Fruit fly (Drosophila melanogaster) whole organism, embryonic: Measurements from ENCODE around the gene schlank.

ENCODE experiments used
- Ada2b ChIP-seq: fragments of 200-800 bp; sonication (Bioruptor generic); IDR thresholded peaks from 2 replicates; pipeline ENCODE4 v1.3.6; 2022; ENCODE audit warnings: missing biosample characterization, missing genetic modification characterization
- Awh ChIP-seq: fragments of 200-800 bp; sonication (Bioruptor generic); IDR thresholded peaks from 2 replicates; pipeline ENCODE4, ENCODE4 v1.3.6; 2022; ENCODE audit warnings: missing biosample characterization, missing genetic modification characterization
- B-H2 ChIP-seq: fragments of 200-800 bp; sonication (Bioruptor generic); optimal IDR thresholded peaks from 2 replicates; lab custom pipeline; 2018; ENCODE audit warnings: missing biosample characterization, mild to moderate bottlenecking, missing genetic modification characterization
- BEAF-32 ChIP-seq: fragments of 200-800 bp; sonication (Bioruptor generic); optimal IDR thresholded peaks from 3 replicates; lab custom pipeline; 2017; ENCODE audit warnings: missing biosample characterization, missing genetic modification characterization, mild to moderate bottlenecking, moderate library complexity, missing genetic modification reagents
- CG10366 ChIP-seq: fragments of 200-800 bp; sonication (Bioruptor generic); IDR thresholded peaks from 2 replicates; pipeline ENCODE4 v1.3.6; 2022; ENCODE audit warnings: missing biosample characterization, missing genetic modification characterization
- CG11456 ChIP-seq: fragments of 200-800 bp; sonication (Bioruptor generic); IDR thresholded peaks from 3 replicates; pipeline ENCODE4 v1.3.6; 2022; ENCODE audit warnings: missing biosample characterization, missing genetic modification characterization
- CG12071 ChIP-seq: fragments of 200-800 bp; sonication (Bioruptor generic); optimal IDR thresholded peaks from 3 replicates; lab custom pipeline; 2018; ENCODE audit warnings: missing biosample characterization, mild to moderate bottlenecking, missing genetic modification characterization
- CG13894 ChIP-seq: fragments of 200-800 bp; sonication (Bioruptor generic); optimal IDR thresholded peaks from 3 replicates; lab custom pipeline; 2018; ENCODE audit warnings: missing biosample characterization, mild to moderate bottlenecking, missing genetic modification characterization, moderate library complexity
- CG14667 ChIP-seq: fragments of 200-800 bp; sonication (Bioruptor generic); IDR thresholded peaks from 2 replicates; pipeline ENCODE4 v1.3.6; 2022; ENCODE audit warnings: missing biosample characterization, missing genetic modification characterization
- CG15011 ChIP-seq: fragments of 200-800 bp; sonication (Bioruptor generic); optimal IDR thresholded peaks from 3 replicates; lab custom pipeline; 2018; ENCODE audit warnings: missing biosample characterization, mild to moderate bottlenecking, missing genetic modification characterization
- CG17359 ChIP-seq: fragments of 200-800 bp; sonication (Bioruptor generic); optimal IDR thresholded peaks from 3 replicates; lab custom pipeline; 2018; ENCODE audit warnings: missing biosample characterization, mild to moderate bottlenecking, missing genetic modification characterization, moderate library complexity
- CG30431 ChIP-seq: fragments of 200-800 bp; sonication (Bioruptor generic); optimal IDR thresholded peaks from 2 replicates; lab custom pipeline; 2017; ENCODE audit warnings: missing biosample characterization, missing genetic modification characterization
- CG31388 ChIP-seq: fragments of 200-800 bp; sonication (Bioruptor generic); optimal IDR thresholded peaks from 2 replicates; lab custom pipeline; 2016; ENCODE audit warnings: missing biosample characterization, missing genetic modification characterization
- CG3995 ChIP-seq: fragments of 200-800 bp; sonication (Bioruptor generic); optimal IDR thresholded peaks from 3 replicates; lab custom pipeline; 2016; ENCODE audit warnings: missing biosample characterization, missing genetic modification characterization
- CG4282 ChIP-seq: fragments of 200-800 bp; sonication (Bioruptor generic); optimal IDR thresholded peaks from 2 replicates; lab custom pipeline; 2016; ENCODE audit warnings: missing biosample characterization, missing genetic modification characterization
- CG4820 ChIP-seq: fragments of 200-800 bp; sonication (Bioruptor generic); optimal IDR thresholded peaks from 3 replicates; lab custom pipeline; 2016; ENCODE audit warnings: missing biosample characterization, missing genetic modification characterization
- CG5245 ChIP-seq: fragments of 200-800 bp; sonication (Bioruptor generic); optimal IDR thresholded peaks from 3 replicates; lab custom pipeline; 2016; ENCODE audit warnings: missing biosample characterization, missing genetic modification characterization
- CG5953 ChIP-seq: fragments of 200-800 bp; sonication (Bioruptor generic); IDR thresholded peaks from 2 replicates; pipeline ENCODE4 v1.3.6; 2022; ENCODE audit warnings: missing biosample characterization, missing genetic modification characterization
- CG7271 ChIP-seq: fragments of 200-800 bp; sonication (Bioruptor generic); optimal IDR thresholded peaks from 2 replicates; lab custom pipeline; 2018; ENCODE audit warnings: missing biosample characterization, mild to moderate bottlenecking, missing genetic modification characterization, moderate library complexity
- Camta ChIP-seq: fragments of 200-800 bp; sonication (Bioruptor generic); optimal IDR thresholded peaks from 2 replicates; lab custom pipeline; 2016; ENCODE audit warnings: missing biosample characterization, missing genetic modification characterization
- Dek ChIP-seq: fragments of 200-800 bp; sonication (Bioruptor generic); optimal IDR thresholded peaks from 3 replicates; lab custom pipeline; 2019; ENCODE audit warnings: missing biosample characterization, mild to moderate bottlenecking, missing genetic modification characterization, moderate library complexity
- Dip3 ChIP-seq: fragments of 200-800 bp; sonication (Bioruptor generic); optimal IDR thresholded peaks from 3 replicates; lab custom pipeline; 2016; ENCODE audit warnings: missing biosample characterization, missing genetic modification characterization
- Dref ChIP-seq: fragments of 200-800 bp; sonication (Bioruptor generic); IDR thresholded peaks from 2 replicates; pipeline ENCODE4 v1.3.6; 2022; ENCODE audit warnings: missing biosample characterization, missing genetic modification characterization
- GATAe ChIP-seq: fragments of 200-800 bp; sonication (Bioruptor generic); conservative IDR thresholded peaks from 2 replicates; pipeline ENCODE4 v1.3.6; 2022; ENCODE audit warnings: missing biosample characterization, missing genetic modification characterization
- Gug ChIP-seq: fragments of 200-800 bp; sonication (Bioruptor generic); IDR thresholded peaks from 4 replicates; pipeline ENCODE4 v1.3.6; 2022; ENCODE audit warnings: missing biosample characterization, missing genetic modification characterization
- Mes4 ChIP-seq: fragments of 200-800 bp; sonication (Bioruptor generic); optimal IDR thresholded peaks from 2 replicates; lab custom pipeline; 2016; ENCODE audit warnings: missing biosample characterization, missing genetic modification characterization
- Rfx ChIP-seq: fragments of 200-800 bp; sonication (Bioruptor generic); IDR thresholded peaks from 2 replicates; pipeline ENCODE4 v1.3.6; 2022; ENCODE audit warnings: missing biosample characterization, missing genetic modification characterization
- Rx ChIP-seq: fragments of 200-800 bp; sonication (Bioruptor generic); IDR thresholded peaks from 2 replicates; pipeline ENCODE4 v1.3.6; 2022; ENCODE audit warnings: missing biosample characterization, missing genetic modification characterization
- Sry-δ ChIP-seq: fragments of 200-800 bp; sonication (Bioruptor generic); optimal IDR thresholded peaks from 2 replicates; lab custom pipeline; 2016; ENCODE audit warnings: missing biosample characterization, missing genetic modification characterization
- Ssrp ChIP-seq: fragments of 200-800 bp; sonication (Bioruptor generic); optimal IDR thresholded peaks from 2 replicates; lab custom pipeline; 2018; ENCODE audit warnings: missing biosample characterization, mild to moderate bottlenecking, missing genetic modification characterization, moderate library complexity
- Xbp1 ChIP-seq: fragments of 200-800 bp; sonication (Bioruptor generic); optimal IDR thresholded peaks from 3 replicates; lab custom pipeline; 2016; ENCODE audit warnings: missing biosample characterization, mild to moderate bottlenecking, missing genetic modification characterization
- aop ChIP-seq: fragments of 200-800 bp; sonication (Bioruptor generic); IDR thresholded peaks from 2 replicates; pipeline ENCODE4 v1.3.6; 2022; ENCODE audit warnings: missing biosample characterization, missing genetic modification characterization
- ato ChIP-seq: fragments of 200-800 bp; sonication (Bioruptor generic); IDR thresholded peaks from 2 replicates; pipeline ENCODE4 v1.3.6; 2022; ENCODE audit warnings: missing biosample characterization, missing genetic modification characterization; ENCODE audit not compliant: partially characterized antibody
- bcd ChIP-seq: fragments of 200-800 bp; sonication (Bioruptor generic); optimal IDR thresholded peaks from 2 replicates; lab custom pipeline; 2017; ENCODE audit warnings: missing biosample characterization, mild to moderate bottlenecking, missing genetic modification characterization
- cato ChIP-seq: fragments of 200-800 bp; sonication (Bioruptor generic); optimal IDR thresholded peaks from 2 replicates; lab custom pipeline; 2016; ENCODE audit warnings: missing biosample characterization, missing genetic modification characterization, borderline replicate concordance
- dmrt11E ChIP-seq: fragments of 200-800 bp; sonication (Bioruptor generic); optimal IDR thresholded peaks from 3 replicates; lab custom pipeline; 2018; ENCODE audit warnings: missing biosample characterization, mild to moderate bottlenecking, missing genetic modification characterization, moderate library complexity
- fd96Cb ChIP-seq: fragments of 200-800 bp; sonication (Bioruptor generic); optimal IDR thresholded peaks from 2 replicates; lab custom pipeline; 2018; ENCODE audit warnings: missing biosample characterization, mild to moderate bottlenecking, missing genetic modification characterization, moderate library complexity
- gem ChIP-seq: fragments of 200-800 bp; sonication (Bioruptor generic); optimal IDR thresholded peaks from 2 replicates; lab custom pipeline; 2019; ENCODE audit warnings: missing biosample characterization, mild to moderate bottlenecking, missing genetic modification characterization, moderate library complexity
- jigr1 ChIP-seq: fragments of 200-800 bp; sonication (Bioruptor generic); IDR thresholded peaks from 3 replicates; pipeline ENCODE4 v1.3.6; 2022; ENCODE audit warnings: missing biosample characterization, missing genetic modification characterization
- mam ChIP-seq: fragments of 200-800 bp; sonication (Bioruptor generic); optimal IDR thresholded peaks from 3 replicates; lab custom pipeline; 2016; ENCODE audit warnings: missing biosample characterization, missing genetic modification characterization
- nau ChIP-seq: fragments of 200-800 bp; sonication (Bioruptor generic); optimal IDR thresholded peaks from 3 replicates; lab custom pipeline; 2017; ENCODE audit warnings: missing biosample characterization, mild to moderate bottlenecking, missing genetic modification characterization, missing genetic modification reagents
- nerfin-1 ChIP-seq: fragments of 200-800 bp; sonication (Bioruptor generic); optimal IDR thresholded peaks from 3 replicates; lab custom pipeline; 2019; ENCODE audit warnings: missing biosample characterization, mild to moderate bottlenecking, missing genetic modification characterization, moderate library complexity
- nom ChIP-seq: fragments of 200-800 bp; sonication (Bioruptor generic); optimal IDR thresholded peaks from 2 replicates; lab custom pipeline; 2017; ENCODE audit warnings: missing biosample characterization, missing genetic modification characterization, mild to moderate bottlenecking, moderate library complexity, missing genetic modification reagents
- p53 ChIP-seq: fragments of 200-800 bp; sonication (Bioruptor generic); optimal IDR thresholded peaks from 2 replicates; lab custom pipeline; 2016; ENCODE audit warnings: missing biosample characterization, missing genetic modification characterization
- ranshi ChIP-seq: fragments of 200-800 bp; sonication (Bioruptor generic); IDR thresholded peaks from 2 replicates; pipeline ENCODE4 v1.3.6; 2022; ENCODE audit warnings: missing biosample characterization, missing genetic modification characterization
- schlank ChIP-seq: fragments of 200-800 bp; sonication (Bioruptor generic); optimal IDR thresholded peaks from 2 replicates; lab custom pipeline; 2018; ENCODE audit warnings: missing biosample characterization, mild to moderate bottlenecking, missing genetic modification characterization
- sim ChIP-seq: fragments of 200-800 bp; sonication (Bioruptor generic); IDR thresholded peaks from 2 replicates; pipeline ENCODE4 v1.3.6; 2022; ENCODE audit warnings: missing biosample characterization, missing genetic modification characterization
- tin ChIP-seq: fragments of 200-800 bp; sonication (Bioruptor generic); optimal IDR thresholded peaks from 3 replicates; lab custom pipeline; 2016; ENCODE audit warnings: missing biosample characterization, missing genetic modification characterization
- trh ChIP-seq: fragments of 200-800 bp; sonication (Bioruptor generic); optimal IDR thresholded peaks from 2 replicates; lab custom pipeline; 2016; ENCODE audit warnings: missing biosample characterization, missing genetic modification characterization
- zf30C ChIP-seq: fragments of 200-800 bp; sonication (Bioruptor generic); optimal IDR thresholded peaks from 3 replicates; lab custom pipeline; 2018; ENCODE audit warnings: missing biosample characterization, mild to moderate bottlenecking, missing genetic modification characterization

The schlank gene

dm6 chrX:6267187-6267711 lies at the start of gene schlank:
TSS of gene schlank (minus strand) at chrX:6267228.
- peak; percentile 67 for TF ChIP-seq Gug
- TF ChIP-seq CG15011 (GFP tag; lab: Kevin White, UChicago) = no peak
- peak; percentile 56 for TF ChIP-seq Awh
- no peak for TF ChIP-seq CG3995
- TF ChIP-seq CG4282 (GFP tag; lab: Kevin White, UChicago) = peak; percentile 38
- TF ChIP-seq mam = peak; percentile 73
- peak; percentile 56 for TF ChIP-seq Ada2b (GFP tag; lab: Robert Waterston, UW)
- TF ChIP-seq Sry-δ = peak; percentile 30
- peak; percentile 37; the same call in 1 of the 2 replicates for TF ChIP-seq Rx
- peak; percentile 64 for TF ChIP-seq schlank (tag; lab: Kevin White, UChicago)
- 0 out of 2 replicates have a peak, but pooled peaks have one; percentile 20 for TF ChIP-seq aop
- no peak for TF ChIP-seq B-H2 (GFP tag; lab: Kevin White, UChicago)
- TF ChIP-seq CG5245 (GFP tag; lab: Kevin White, UChicago) = no peak
- TF ChIP-seq trh (GFP tag; lab: Kevin White, UChicago) = no peak
- TF ChIP-seq ranshi = peak; percentile 57; the same call in 1 of the 2 replicates
- peak; percentile 9 for TF ChIP-seq CG30431 (GFP tag; lab: Kevin White, UChicago)
- peak; percentile 64 for TF ChIP-seq Xbp1
- TF ChIP-seq Dip3 = peak; percentile 89
- peak; percentile 69 for TF ChIP-seq gem
- TF ChIP-seq CG31388 = no peak
- peak; percentile 33 for TF ChIP-seq BEAF-32
- no peak for TF ChIP-seq GATAe (GFP tag; lab: Robert Waterston, UW)
- TF ChIP-seq p53 (GFP tag; lab: Kevin White, UChicago) = peak; percentile 14
- TF ChIP-seq CG5953 (GFP tag; lab: Robert Waterston, UW) = 0 out of 2 replicates have a peak, but pooled peaks have one; percentile 13
- 0 out of 3 replicates have a peak, but pooled peaks have one; percentile 46 for TF ChIP-seq jigr1
- TF ChIP-seq nau (GFP tag; lab: Kevin White, UChicago) = no peak
- peak; percentile 41 for TF ChIP-seq tin
- no peak for TF ChIP-seq nerfin-1 (tag; lab: Kevin White, UChicago)
- no peak for TF ChIP-seq Camta
- TF ChIP-seq CG11456 (GFP tag; lab: Robert Waterston, UW) = peak; percentile 60; the same call in 1 of the 3 replicates
- peak; percentile 21 for TF ChIP-seq bcd (GFP tag; lab: Kevin White, UChicago)
- peak; percentile 21 for TF ChIP-seq dmrt11E (tag; lab: Kevin White, UChicago)
- peak; percentile 23 for TF ChIP-seq CG13894 (tag; lab: Kevin White, UChicago)
- TF ChIP-seq CG17359 (tag; lab: Kevin White, UChicago) = peak; percentile 53
- no peak for TF ChIP-seq nom (GFP tag; lab: Kevin White, UChicago)
- peak; percentile 40 for TF ChIP-seq Ssrp (tag; lab: Kevin White, UChicago)
- peak; percentile 25 for TF ChIP-seq CG12071 (GFP tag; lab: Kevin White, UChicago)
- no peak for TF ChIP-seq zf30C (GFP tag; lab: Kevin White, UChicago)
- TF ChIP-seq Dek = peak; percentile 35
- no peak for TF ChIP-seq CG7271 (tag; lab: Kevin White, UChicago)
- peak; percentile 61; the same call in 1 of the 2 replicates for TF ChIP-seq CG10366 (GFP tag; lab: Robert Waterston, UW)
- TF ChIP-seq fd96Cb = peak; percentile 45
- TF ChIP-seq Mes4 (GFP tag; lab: Kevin White, UChicago) = no peak
- no peak for TF ChIP-seq ato
- no peak for TF ChIP-seq sim
- no peak for TF ChIP-seq CG4820 (GFP tag; lab: Kevin White, UChicago)
- peak; percentile 67 for TF ChIP-seq Rfx (GFP tag; lab: Robert Waterston, UW)
- peak; percentile 39 for TF ChIP-seq CG14667 (GFP tag; lab: Robert Waterston, UW)
- TF ChIP-seq Dref = peak; percentile 24; the same call in 1 of the 2 replicates
- no peak for TF ChIP-seq cato
